Fruit fly (Drosophila melanogaster): Measurements from ENCODE around the gene Sol1.

Gene Sol1

DNA sequence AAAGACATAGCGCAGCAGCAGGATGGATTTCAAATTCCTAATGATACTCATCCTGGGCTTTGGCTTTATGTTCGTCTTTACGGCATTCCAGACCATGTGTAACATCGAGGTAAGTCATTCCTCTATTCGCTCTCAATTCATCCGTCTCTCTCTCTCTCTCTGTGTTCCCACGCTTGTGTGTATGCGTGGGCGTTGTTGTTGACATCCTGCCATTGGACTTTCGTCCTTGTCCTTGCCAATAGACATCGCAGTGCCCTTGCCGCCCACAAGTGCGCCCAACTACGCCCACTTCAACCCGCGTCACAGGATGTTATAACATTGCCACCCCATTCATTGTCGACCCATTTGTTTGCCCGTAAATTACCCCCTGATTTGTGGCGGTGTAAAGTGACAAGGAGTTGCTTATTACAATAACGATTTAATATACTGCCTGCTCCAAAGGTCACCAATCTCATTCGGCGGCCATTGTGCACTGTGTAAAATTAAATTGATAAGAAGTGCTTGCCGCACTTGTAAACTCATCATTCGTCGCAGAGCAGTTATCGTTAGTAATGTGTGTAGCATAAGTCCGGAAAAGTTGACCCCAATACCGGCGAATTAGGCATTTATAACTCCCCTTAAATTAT, 63.7 kb downstream of the Sol1 start:
- no peak for TF ChIP-seq noc (tag; optimal IDR thresholded peaks at IDR 0.05)

dm6 chr3R:12450713-12451259, 64.7 kb downstream of the Sol1 start:
- TF ChIP-seq noc (tag; optimal IDR thresholded peaks at IDR 0.05) = no peak

DNA sequence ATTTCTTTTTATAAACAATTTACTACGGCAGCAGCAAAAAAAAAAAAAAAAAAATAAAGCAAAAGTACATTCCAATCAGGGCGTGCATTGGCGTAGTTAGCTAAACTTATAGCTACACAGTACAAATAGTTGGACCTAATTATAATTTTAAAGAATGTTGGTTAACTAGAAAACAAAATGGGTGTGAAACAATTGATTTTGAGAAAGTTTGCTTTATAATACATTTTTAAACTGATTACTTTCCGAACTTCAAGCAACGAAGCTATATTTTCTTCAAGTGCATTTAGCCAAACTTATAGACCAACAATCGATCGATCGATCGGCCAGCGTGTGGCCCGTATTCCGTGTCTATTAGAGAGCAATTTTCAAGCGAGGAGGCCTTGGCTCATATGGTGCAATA, 65.3 kb downstream of the Sol1 start:
- TF ChIP-seq noc (tag; optimal IDR thresholded peaks at IDR 0.05) = no peak

DNA sequence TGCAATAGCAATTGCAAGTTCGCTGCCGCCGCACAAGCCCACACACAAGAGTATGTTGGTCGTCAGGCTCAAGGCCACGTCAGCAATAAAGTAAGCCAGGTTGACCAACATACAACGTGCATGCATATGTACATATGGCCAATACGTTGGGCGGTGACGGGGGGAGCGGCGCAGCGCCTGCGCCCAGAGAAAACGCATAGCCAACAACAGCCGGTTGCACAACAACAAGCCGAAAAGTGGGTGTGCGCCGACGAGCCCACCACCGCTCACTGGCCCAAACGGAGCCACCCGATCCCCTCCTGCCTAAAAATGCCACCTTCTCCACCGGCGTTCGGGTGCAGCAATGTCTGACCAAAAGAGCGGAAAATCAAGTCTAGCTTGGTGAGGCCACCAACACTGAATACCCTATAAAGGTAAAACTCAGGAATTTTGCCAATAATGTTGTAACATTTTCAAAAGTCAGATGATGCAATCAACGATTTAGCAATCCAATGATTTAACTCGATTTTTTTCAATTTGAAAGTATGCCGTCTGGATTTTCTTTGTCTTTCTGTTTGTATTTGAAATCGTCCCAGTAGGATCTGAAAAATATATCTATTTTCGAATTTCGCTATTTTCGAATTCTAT, 66.0 kb downstream of the Sol1 start, which contains the start of gene CG5509:
Gene CG5509 (plus strand): TSS at position 577 of the 627 bp plus-strand sequence.
- TF ChIP-seq noc (tag; optimal IDR thresholded peaks at IDR 0.05) = no peak

Data from whole organism, larva.